Worm (Caenorhabditis elegans): ENCODE data around the gene nspc-19.

nspc-19 gene

DNA sequence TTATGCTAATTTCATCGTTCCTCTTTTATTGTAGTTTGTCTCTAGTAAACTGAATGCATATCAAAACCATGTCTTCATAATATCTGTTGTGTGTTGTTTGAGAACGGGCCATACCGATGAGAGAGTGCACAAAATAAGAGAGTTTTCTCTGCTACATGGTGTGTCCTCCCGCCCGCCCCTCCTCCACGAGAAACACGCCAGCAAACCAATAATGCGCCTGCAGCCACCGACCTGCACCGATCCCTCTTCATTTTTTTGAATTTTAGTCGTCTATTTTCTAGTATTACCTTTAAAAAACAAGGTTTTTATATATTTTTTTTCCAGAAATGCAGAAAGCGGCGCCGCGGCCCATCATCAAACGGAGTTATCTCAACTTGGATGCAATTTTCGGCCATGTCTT is 48.3 kb upstream of the nspc-19 start, which contains the start of gene gfi-3 (continued):
- no peak for TF ChIP-seq T26A5.8 (tag; optimal IDR thresholded peaks at IDR 0.05)
- TF ChIP-seq Y79H2A.3 (GFP tag; conservative IDR thresholded peaks at IDR 0.05): no peak
- no peak for TF ChIP-seq die-1 (tag; optimal IDR thresholded peaks at IDR 0.05)
- TF ChIP-seq snpc-1.3 (tag; optimal IDR thresholded peaks at IDR 0.05; ENCODE audit: insufficient read depth): no peak
- TF ChIP-seq Y67H2A.10 (GFP tag; conservative IDR thresholded peaks at IDR 0.05): no peak
- TF ChIP-seq lag-1 (GFP tag; IDR thresholded peaks at IDR 0.05): no peak
- no peak for TF ChIP-seq ztf-3 (GFP tag; optimal IDR thresholded peaks at IDR 0.05)
- TF ChIP-seq ceh-40 (GFP tag; IDR thresholded peaks at IDR 0.05): no peak
- TF ChIP-seq F57C9.4 (tag; optimal IDR thresholded peaks at IDR 0.05): no peak
- no peak for TF ChIP-seq chd-7 (tag; optimal IDR thresholded peaks at IDR 0.05)
- TF ChIP-seq rpc-1 (optimal IDR thresholded peaks at IDR 0.05): no peak
- TF ChIP-seq rpc-1 (tag; optimal IDR thresholded peaks at IDR 0.05): no peak
- peak; percentile 65 for TF ChIP-seq ZK185.1 (tag; optimal IDR thresholded peaks at IDR 0.05; ENCODE audit: poor library complexity, severe bottlenecking)
- TF ChIP-seq Y95B8A.8 (GFP tag; IDR thresholded peaks at IDR 0.05): no peak
- 0 out of 2 replicates have a peak, but pooled peaks have one; percentile 20 for TF ChIP-seq madf-3 (GFP tag; IDR thresholded peaks at IDR 0.05)
- peak; percentile 20 for TF ChIP-seq efl-1 (GFP tag; optimal IDR thresholded peaks at IDR 0.05)
- no peak for TF ChIP-seq ztf-28 (GFP tag; IDR thresholded peaks at IDR 0.05)
- TF ChIP-seq dpl-1 (GFP tag; optimal IDR thresholded peaks at IDR 0.05): no peak
- TF ChIP-seq F52B5.7 (tag; optimal IDR thresholded peaks at IDR 0.05): no peak
- 0 out of 2 replicates have a peak, but pooled peaks have one; percentile 19 for TF ChIP-seq K11D2.4 (GFP tag; IDR thresholded peaks at IDR 0.05)
- no peak for TF ChIP-seq aptf-3 (GFP tag; IDR thresholded peaks at IDR 0.05)
- no peak for TF ChIP-seq aptf-2 (GFP tag; conservative IDR thresholded peaks at IDR 0.05)
- no peak for TF ChIP-seq attf-6 (GFP tag; IDR thresholded peaks at IDR 0.05)
- 0 out of 2 replicates have a peak, but pooled peaks have one; percentile 37 for TF ChIP-seq B0336.3 (GFP tag; IDR thresholded peaks at IDR 0.05)
- TF ChIP-seq bed-2 (GFP tag; IDR thresholded peaks at IDR 0.05): no peak
- TF ChIP-seq madf-10 (tag; optimal IDR thresholded peaks at IDR 0.05): peak; percentile 25
- TF ChIP-seq madf-8 (GFP tag; conservative IDR thresholded peaks at IDR 0.05): no peak
- TF ChIP-seq F49E8.2 (tag; optimal IDR thresholded peaks at IDR 0.05; ENCODE audit: insufficient read depth): no peak
- no peak for TF ChIP-seq rec-8 (tag; optimal IDR thresholded peaks at IDR 0.05)
- TF ChIP-seq attf-3 (GFP tag; conservative IDR thresholded peaks at IDR 0.05): no peak
- TF ChIP-seq zfh-2 (GFP tag; conservative IDR thresholded peaks at IDR 0.05): peak; percentile 77
- peak; percentile 79 for TF ChIP-seq hmg-1.2 (GFP tag; IDR thresholded peaks at IDR 0.05)
- TF ChIP-seq repo-1 (tag; optimal IDR thresholded peaks at IDR 0.05): no peak
- TF ChIP-seq ceh-27 (GFP tag; optimal IDR thresholded peaks at IDR 0.05): peak; percentile 70
- TF ChIP-seq ceh-58 (GFP tag; IDR thresholded peaks at IDR 0.05): no peak
- no peak for TF ChIP-seq hsf-1 (GFP tag; IDR thresholded peaks at IDR 0.05)
- TF ChIP-seq lsy-27 (tag; optimal IDR thresholded peaks at IDR 0.05; ENCODE audit: borderline replicate concordance, insufficient read depth): no peak
- TF ChIP-seq lsl-1 (GFP tag; optimal IDR thresholded peaks at IDR 0.05): no peak
- TF ChIP-seq mxl-1 (tag; optimal IDR thresholded peaks at IDR 0.05): no peak
- TF ChIP-seq ztf-18 (tag; optimal IDR thresholded peaks at IDR 0.05): peak; percentile 94
- peak; percentile 63 for TF ChIP-seq tbp1 (GFP tag; optimal IDR thresholded peaks at IDR 0.05)
- TF ChIP-seq ekl-4 (GFP tag; IDR thresholded peaks at IDR 0.05): no peak
- peak; percentile 69 for TF ChIP-seq mcd-1 (GFP tag; IDR thresholded peaks at IDR 0.05)
- TF ChIP-seq F33H1.4 (GFP tag; IDR thresholded peaks at IDR 0.05): no peak
- TF ChIP-seq dox-1 (GFP tag; IDR thresholded peaks at IDR 0.05): peak; percentile 74
- TF ChIP-seq Y53G8AR.9 (GFP tag; conservative IDR thresholded peaks at IDR 0.05): no peak
- TF ChIP-seq nhr-179 (tag; optimal IDR thresholded peaks at IDR 0.05): no peak
- TF ChIP-seq K12H6.12 (tag; optimal IDR thresholded peaks at IDR 0.05): peak; percentile 40
- TF ChIP-seq atf-7 (tag; optimal IDR thresholded peaks at IDR 0.05): no peak
- no peak for TF ChIP-seq zim-3 (tag; optimal IDR thresholded peaks at IDR 0.05)
